Fruit fly (Drosophila melanogaster) S2 (cell line): ENCODE measurements around the gene bves.

Experiments
- CG8478 ChIP-seq: fragments of >200 bp; optimal IDR thresholded peaks from 2 replicates; lab custom pipeline; 2018
- CTCF ChIP-seq, 2 experiments: fragments of >200 bp; optimal IDR thresholded peaks; 2 replicates each; lab custom pipeline; 2018

DNA sequence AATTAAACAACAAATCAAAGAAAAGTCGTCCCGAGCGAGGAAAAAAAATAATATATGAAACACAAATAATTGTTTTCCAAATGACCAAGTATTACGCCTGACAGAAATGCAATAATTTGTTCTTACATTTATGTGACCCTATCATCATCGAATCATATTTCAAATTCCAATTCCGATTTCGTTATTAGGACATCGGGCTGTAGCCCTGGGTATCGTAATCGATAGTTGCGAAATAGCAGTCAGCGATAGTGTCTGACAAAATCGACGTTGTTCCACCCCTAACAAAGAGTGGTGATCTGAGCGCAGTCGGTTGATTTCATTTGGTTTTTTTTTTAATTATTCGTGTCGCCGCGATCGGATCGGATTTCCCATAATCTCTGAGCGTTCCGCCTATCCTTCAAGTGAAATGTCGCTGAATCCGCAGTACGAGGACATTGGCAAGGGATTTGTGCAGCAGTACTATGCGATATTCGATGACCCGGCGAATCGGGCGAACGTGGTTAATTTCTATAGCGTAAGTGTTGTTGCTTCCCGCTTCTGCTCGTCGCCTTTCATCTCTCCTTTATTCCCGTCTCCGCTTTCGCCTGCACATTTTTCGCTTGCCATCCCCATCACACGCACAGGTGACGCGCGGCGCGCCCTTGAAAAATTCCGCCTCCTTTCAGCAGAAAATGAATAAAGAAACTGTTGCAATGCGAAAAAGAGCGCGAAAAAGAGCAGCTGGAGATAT, 18.4 kb upstream of the bves start, which contains the start of gene Ntf-2:
- TF ChIP-seq CG8478 (lab: Kevin White, UChicago) = no peak
- no peak for TF ChIP-seq CTCF (optimal IDR thresholded peaks at IDR 0.05; lab: Kevin White, UChicago)
